Worm (Caenorhabditis elegans) whole organism, mixed stage, embryonic: ENCODE data around the gene T28A8.6.

ENCODE experiments used
- M03D4.4 ChIP-seq: sonication (generic microtip); optimal IDR thresholded peaks from 2 replicates; lab custom pipeline; 2017; ENCODE audit warnings: mild to moderate bottlenecking, missing genetic modification characterization, missing compliant biosample characterization
- bed-3 ChIP-seq: fragments of 200-800 bp; sonication (Bioruptor generic); optimal IDR thresholded peaks from 3 replicates; lab custom pipeline; 2018; ENCODE audit warnings: mild to moderate bottlenecking, missing genetic modification characterization, moderate library complexity, missing compliant biosample characterization
- blmp-1 ChIP-seq: fragments of 150-350 bp; optimal IDR thresholded peaks from 2 replicates; lab custom pipeline; 2014; ENCODE audit warnings: missing biosample characterization, missing genetic modification characterization
- ceh-39 ChIP-seq: fragments of 150-350 bp; optimal IDR thresholded peaks from 2 replicates; lab custom pipeline; 2014; ENCODE audit warnings: missing biosample characterization, missing genetic modification characterization
- ceh-83 ChIP-seq: fragments of 200-800 bp; sonication (Bioruptor generic); optimal IDR thresholded peaks from 2 replicates; lab custom pipeline; 2018; ENCODE audit warnings: mild to moderate bottlenecking, missing genetic modification characterization, missing compliant biosample characterization
- ces-1 ChIP-seq: fragments of 150-350 bp; optimal IDR thresholded peaks from 2 replicates; lab custom pipeline; 2014; ENCODE audit warnings: missing biosample characterization, missing genetic modification reagents, missing genetic modification characterization
- cnd-1 ChIP-seq: fragments of 200-800 bp; sonication (Bioruptor generic); optimal IDR thresholded peaks from 2 replicates; lab custom pipeline; 2018; ENCODE audit warnings: mild to moderate bottlenecking, missing genetic modification characterization, missing compliant biosample characterization
- drap-1 ChIP-seq: fragments of 200-800 bp; sonication (Bioruptor generic); optimal IDR thresholded peaks from 3 replicates; lab custom pipeline; 2018; ENCODE audit warnings: mild to moderate bottlenecking, missing genetic modification characterization, missing compliant biosample characterization
- elt-1 ChIP-seq: sonication (generic microtip); optimal IDR thresholded peaks from 2 replicates; lab custom pipeline; 2017; ENCODE audit warnings: missing genetic modification characterization, mild to moderate bottlenecking, missing compliant biosample characterization, antibody characterized with exemption, moderate library complexity, borderline replicate concordance; ENCODE audit not compliant: insufficient read depth
- hlh-1 ChIP-seq: fragments of 150-350 bp; optimal IDR thresholded peaks from 2 replicates; lab custom pipeline; 2014; ENCODE audit warnings: missing biosample characterization, missing genetic modification reagents, missing genetic modification characterization
- lin-13 ChIP-seq: fragments of 150-350 bp; optimal IDR thresholded peaks from 2 replicates; lab custom pipeline; 2014; ENCODE audit warnings: missing biosample characterization, missing genetic modification characterization
- lsy-2 ChIP-seq: fragments of 150-350 bp; optimal IDR thresholded peaks from 2 replicates; lab custom pipeline; 2014; ENCODE audit warnings: missing biosample characterization, missing genetic modification characterization
- nhr-12 ChIP-seq: fragments of 150-350 bp; optimal IDR thresholded peaks from 2 replicates; lab custom pipeline; 2014; ENCODE audit warnings: missing biosample characterization, missing genetic modification characterization
- nhr-2 ChIP-seq: fragments of 150-350 bp; optimal IDR thresholded peaks from 2 replicates; lab custom pipeline; 2014; ENCODE audit warnings: missing biosample characterization, missing genetic modification characterization
- nhr-237 ChIP-seq: fragments of 150-350 bp; optimal IDR thresholded peaks from 2 replicates; lab custom pipeline; 2014; ENCODE audit warnings: missing biosample characterization, missing genetic modification characterization
- nhr-28 ChIP-seq: fragments of 150-350 bp; optimal IDR thresholded peaks from 2 replicates; lab custom pipeline; 2014; ENCODE audit warnings: missing biosample characterization, missing genetic modification characterization
- nhr-76 ChIP-seq: sonication (generic microtip); optimal IDR thresholded peaks from 2 replicates; lab custom pipeline; 2017; ENCODE audit warnings: missing biosample characterization, missing genetic modification characterization
- pha-4 ChIP-seq: fragments of 150-350 bp; optimal IDR thresholded peaks from 2 replicates; lab custom pipeline; 2018; ENCODE audit warnings: missing biosample characterization, missing genetic modification reagents, missing genetic modification characterization
- sem-2 ChIP-seq: fragments of 200-800 bp; sonication (Bioruptor generic); optimal IDR thresholded peaks from 2 replicates; lab custom pipeline; 2018; ENCODE audit warnings: mild to moderate bottlenecking, missing genetic modification characterization, missing compliant biosample characterization
- snpc-4 ChIP-seq: fragments of 150-350 bp; optimal IDR thresholded peaks from 2 replicates; lab custom pipeline; 2014; ENCODE audit warnings: missing biosample characterization, missing genetic modification characterization
- tbx-8 ChIP-seq: fragments of 200-800 bp; sonication (Bioruptor generic); optimal IDR thresholded peaks from 2 replicates; lab custom pipeline; 2018; ENCODE audit warnings: mild to moderate bottlenecking, missing genetic modification characterization, moderate library complexity, missing compliant biosample characterization
- unc-120 ChIP-seq: sonication (generic microtip); optimal IDR thresholded peaks from 2 replicates; lab custom pipeline; 2017; ENCODE audit warnings: missing genetic modification characterization, missing compliant biosample characterization; ENCODE audit not compliant: poor library complexity, severe bottlenecking
- unc-62 ChIP-seq: fragments of 150-350 bp; optimal IDR thresholded peaks from 2 replicates; lab custom pipeline; 2014; ENCODE audit warnings: missing biosample characterization, missing genetic modification reagents, missing genetic modification characterization
- zip-8 ChIP-seq: fragments of 150-350 bp; optimal IDR thresholded peaks from 2 replicates; lab custom pipeline; 2014; ENCODE audit warnings: missing biosample characterization, missing genetic modification characterization
- ztf-11 ChIP-seq: fragments of 150-350 bp; optimal IDR thresholded peaks from 2 replicates; lab custom pipeline; 2014; ENCODE audit warnings: missing biosample characterization, missing genetic modification characterization

The T28A8.6 gene

ce11 chrIII:13526191-13526590 is 27.2 kb downstream of the T28A8.6 start:
- TF ChIP-seq blmp-1 (tag; lab: Kevin White, UChicago) (no peak), nhr-28 (tag; lab: Kevin White, UChicago) (no peak), drap-1 (GFP tag; lab: Kevin White, UChicago) (no peak), lin-13 (no peak), lsy-2 (tag; lab: Kevin White, UChicago) (no peak), nhr-12 (tag; lab: Kevin White, UChicago) (no peak), zip-8 (tag; lab: Kevin White, UChicago) (no peak), nhr-76 (tag; lab: Kevin White, UChicago) (no peak), nhr-237 (tag; lab: Kevin White, UChicago) (no peak), tbx-8 (GFP tag; lab: Kevin White, UChicago) (no peak), ces-1 (GFP tag; lab: Kevin White, UChicago) (no peak), unc-120 (no peak), ceh-39 (tag; lab: Kevin White, UChicago) (no peak), elt-1 (tag; lab: Kevin White, UChicago) (no peak), sem-2 (GFP tag; lab: Kevin White, UChicago) (no peak), snpc-4 (no peak), nhr-2 (no peak), ztf-11 (tag; lab: Kevin White, UChicago) (no peak), bed-3 (GFP tag; lab: Kevin White, UChicago) (no peak)

DNA sequence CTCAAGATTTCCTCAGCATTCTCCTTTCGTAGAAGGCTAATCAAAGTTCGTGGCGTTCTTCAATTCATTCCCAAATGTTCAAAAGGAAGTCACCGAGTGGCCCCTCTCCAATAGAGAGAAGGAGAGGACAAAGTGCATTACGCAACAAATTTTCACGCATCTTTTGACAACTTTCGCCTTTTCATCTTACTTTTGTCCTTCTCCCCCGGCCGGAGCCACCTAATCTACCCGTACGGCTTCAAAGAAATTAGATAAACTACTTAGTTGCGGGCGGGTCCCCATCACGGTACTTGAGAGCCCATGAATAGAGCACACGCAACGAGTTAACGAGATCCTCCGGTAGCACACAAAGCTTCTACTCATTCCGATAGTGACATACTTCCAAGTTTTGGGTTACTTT is 27.7 kb downstream of the T28A8.6 start:
- peak; percentile 95 for TF ChIP-seq ces-1 (GFP tag; lab: Kevin White, UChicago)
- peak; percentile 10 for TF ChIP-seq zip-8 (tag; lab: Kevin White, UChicago)
- no peak for TF ChIP-seq nhr-2

- TF ChIP-seq unc-62 (GFP tag; lab: Kevin White, UChicago), result no peak
- TF ChIP-seq pha-4 (tag; lab: Kevin White, UChicago), result peak; percentile 43
Measured at ce11 chrIII:13527424-13528097, 28.6 kb downstream of the T28A8.6 start, which contains the start of gene lron-13. Gene lron-13 (plus strand): TSS chrIII:13527438.

DNA sequence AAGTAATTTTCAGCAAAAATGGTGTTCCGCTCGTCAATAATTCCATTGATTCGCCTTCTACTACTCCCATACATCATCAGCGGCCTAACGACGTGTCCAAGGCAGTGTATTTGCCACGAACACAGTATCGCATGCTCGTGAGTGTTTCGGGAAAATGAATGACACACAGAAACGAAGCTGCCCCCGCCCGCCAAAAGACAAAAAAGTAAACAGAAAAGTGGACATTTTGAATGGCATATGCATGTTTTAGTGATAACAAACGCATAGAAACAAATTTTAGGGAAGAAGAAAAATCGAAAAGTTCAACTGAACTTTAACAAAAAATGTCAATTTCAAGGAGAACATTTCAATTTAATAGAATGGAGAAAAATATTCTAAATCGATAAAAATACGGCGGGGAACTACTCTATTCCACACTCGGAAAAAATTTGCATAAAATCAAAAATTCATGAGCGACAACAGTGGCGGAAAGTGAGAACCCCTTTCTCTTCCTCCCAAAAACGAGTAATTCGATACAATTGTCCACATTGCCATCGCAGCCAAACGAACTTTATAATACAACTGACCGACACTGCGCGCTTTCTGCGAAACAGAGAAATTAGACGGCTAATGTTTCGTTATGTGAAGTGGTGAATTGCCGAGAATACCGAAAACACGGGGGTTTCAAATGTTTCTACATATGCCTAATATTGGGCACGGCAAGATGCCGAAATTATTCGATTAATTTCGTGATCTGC is 29.7 kb downstream of the T28A8.6 start:
- TF ChIP-seq ces-1 (GFP tag; lab: Kevin White, UChicago), result peak; percentile 37
- TF ChIP-seq sem-2 (GFP tag; lab: Kevin White, UChicago), result no peak
- no peak for TF ChIP-seq nhr-76 (tag; lab: Kevin White, UChicago)

- TF ChIP-seq M03D4.4 (tag; lab: Kevin White, UChicago) (no peak), ces-1 (GFP tag; lab: Kevin White, UChicago) (peak; percentile 61), hlh-1 (tag; lab: Kevin White, UChicago) (no peak), blmp-1 (tag; lab: Kevin White, UChicago) (peak; percentile 23), cnd-1 (tag; lab: Kevin White, UChicago) (no peak), sem-2 (GFP tag; lab: Kevin White, UChicago) (no peak), bed-3 (GFP tag; lab: Kevin White, UChicago) (no peak), nhr-237 (tag; lab: Kevin White, UChicago) (peak; percentile 43), ceh-83 (GFP tag; lab: Kevin White, UChicago) (no peak), lsy-2 (tag; lab: Kevin White, UChicago) (peak; percentile 18), lin-13 (peak; percentile 67), pha-4 (tag; lab: Kevin White, UChicago) (peak; percentile 33)
- TF ChIP-seq, all 35 proteins: peak for 6
Measured at ce11 chrIII:13530017-13530416, 31.0 kb downstream of the T28A8.6 start.

- no peak for TF ChIP-seq M03D4.4 (tag; lab: Kevin White, UChicago)
- peak; percentile 91 for TF ChIP-seq pha-4 (tag; lab: Kevin White, UChicago)
Measured at ce11 chrIII:13530838-13531237, 31.8 kb downstream of the T28A8.6 start.
